Fruit fly (Drosophila melanogaster): ENCODE results near the gene Nlg3.
A peak's percentile ranks its signal among the peaks of the same experiment; 100 is the strongest.

Gene Nlg3

DNA sequence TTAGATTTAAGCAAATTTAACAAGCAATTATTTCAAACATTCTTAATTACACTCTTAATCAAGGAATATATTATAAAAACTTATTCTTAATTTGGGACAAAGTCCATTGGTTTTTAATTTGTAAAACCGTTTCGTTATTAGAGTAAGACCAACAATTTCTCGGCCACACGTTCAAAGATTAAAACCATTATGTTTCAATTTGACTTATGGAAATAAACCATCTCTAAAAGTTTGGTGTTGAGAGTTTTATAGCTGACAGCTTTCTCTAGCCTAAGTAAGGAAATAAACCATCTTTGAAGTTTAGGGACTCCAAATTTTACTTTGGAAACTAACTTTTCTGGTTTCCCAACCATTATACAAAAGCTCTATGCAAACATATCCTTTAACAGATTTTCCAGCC is 5.1 kb upstream of the Nlg3 start:
- TF ChIP-seq CG10348 (GFP tag; IDR thresholded peaks at IDR 0.05) (no peak), CG14655 (GFP tag; optimal IDR thresholded peaks at IDR 0.05) (no peak), gl (tag; optimal IDR thresholded peaks at IDR 0.05) (no peak), fd96Ca (GFP tag; IDR thresholded peaks at IDR 0.05) (no peak), Pif1A (GFP tag; optimal IDR thresholded peaks at IDR 0.05) (no peak), CG32121 (GFP tag; IDR thresholded peaks at IDR 0.05) (no peak), CG17806 (tag; optimal IDR thresholded peaks at IDR 0.05) (no peak), CG34367 (tag; optimal IDR thresholded peaks at IDR 0.05) (no peak), CG8159 (tag; optimal IDR thresholded peaks at IDR 0.05) (no peak), Pif1B (GFP tag; optimal IDR thresholded peaks at IDR 0.05) (no peak), Snoo (tag; optimal IDR thresholded peaks at IDR 0.05) (no peak), Ets98B (GFP tag; IDR thresholded peaks at IDR 0.05) (no peak)

dm6 chr3R:7643525-7643924 is 4.3 kb upstream of the Nlg3 start:
- TF ChIP-seq EcR (GFP tag; optimal IDR thresholded peaks at IDR 0.05) = no peak
- no peak for TF ChIP-seq CG8159 (tag; optimal IDR thresholded peaks at IDR 0.05)
- no peak for TF ChIP-seq CG17806 (tag; optimal IDR thresholded peaks at IDR 0.05)
- no peak for TF ChIP-seq CG10348 (GFP tag; IDR thresholded peaks at IDR 0.05)
- no peak for TF ChIP-seq fd96Ca (GFP tag; IDR thresholded peaks at IDR 0.05)
- TF ChIP-seq CG9948 (tag; optimal IDR thresholded peaks at IDR 0.05) = no peak
- no peak for TF ChIP-seq D1 (tag; optimal IDR thresholded peaks at IDR 0.05)
- TF ChIP-seq CG4496 (GFP tag; IDR thresholded peaks at IDR 0.05) = no peak
- TF ChIP-seq gl (tag; optimal IDR thresholded peaks at IDR 0.05) = no peak
- TF ChIP-seq CG15710 (tag; optimal IDR thresholded peaks at IDR 0.05) = no peak
- no peak for TF ChIP-seq Snoo (tag; optimal IDR thresholded peaks at IDR 0.05)
- TF ChIP-seq CG32121 (GFP tag; IDR thresholded peaks at IDR 0.05) = no peak
- TF ChIP-seq CG8301 (tag; optimal IDR thresholded peaks at IDR 0.05) = no peak
- no peak for TF ChIP-seq Pif1B (GFP tag; optimal IDR thresholded peaks at IDR 0.05)
- TF ChIP-seq CG34367 (tag; optimal IDR thresholded peaks at IDR 0.05) = no peak
- TF ChIP-seq rn (GFP tag; IDR thresholded peaks at IDR 0.05) = no peak
- no peak for TF ChIP-seq CG13204 (GFP tag; optimal IDR thresholded peaks at IDR 0.05)
- no peak for TF ChIP-seq Pif1A (GFP tag; optimal IDR thresholded peaks at IDR 0.05)

dm6 chr3R:7591189-7591588 is 48.0 kb downstream of the Nlg3 start:
- TF ChIP-seq CG32121 (GFP tag; IDR thresholded peaks at IDR 0.05) (no peak), D1 (tag; optimal IDR thresholded peaks at IDR 0.05) (no peak), rn (GFP tag; IDR thresholded peaks at IDR 0.05) (no peak), CG9948 (tag; optimal IDR thresholded peaks at IDR 0.05) (no peak), CG8159 (tag; optimal IDR thresholded peaks at IDR 0.05) (no peak), Pif1B (GFP tag; optimal IDR thresholded peaks at IDR 0.05) (no peak), EcR (GFP tag; optimal IDR thresholded peaks at IDR 0.05) (no peak), Snoo (tag; optimal IDR thresholded peaks at IDR 0.05) (no peak), CG17806 (tag; optimal IDR thresholded peaks at IDR 0.05) (no peak), CG12605 (GFP tag; IDR thresholded peaks at IDR 0.05) (no peak), CG8301 (tag; optimal IDR thresholded peaks at IDR 0.05) (no peak), Ets98B (GFP tag; IDR thresholded peaks at IDR 0.05) (no peak), Pif1A (GFP tag; optimal IDR thresholded peaks at IDR 0.05) (no peak)

- TF ChIP-seq CG13204 (GFP tag; optimal IDR thresholded peaks at IDR 0.05) (no peak), CG17806 (tag; optimal IDR thresholded peaks at IDR 0.05) (no peak), CG12605 (GFP tag; IDR thresholded peaks at IDR 0.05) (no peak), Pif1A (GFP tag; optimal IDR thresholded peaks at IDR 0.05) (no peak), CG8301 (tag; optimal IDR thresholded peaks at IDR 0.05) (no peak), Snoo (tag; optimal IDR thresholded peaks at IDR 0.05) (no peak), CG9948 (tag; optimal IDR thresholded peaks at IDR 0.05) (no peak), CG4496 (GFP tag; IDR thresholded peaks at IDR 0.05) (no peak), CG8159 (tag; optimal IDR thresholded peaks at IDR 0.05) (no peak), D1 (tag; optimal IDR thresholded peaks at IDR 0.05) (no peak), fd96Ca (GFP tag; IDR thresholded peaks at IDR 0.05) (no peak), EcR (GFP tag; optimal IDR thresholded peaks at IDR 0.05) (no peak), Ets98B (GFP tag; IDR thresholded peaks at IDR 0.05) (no peak), Pif1B (GFP tag; optimal IDR thresholded peaks at IDR 0.05) (no peak), CG34367 (tag; optimal IDR thresholded peaks at IDR 0.05) (no peak), CG10348 (GFP tag; IDR thresholded peaks at IDR 0.05) (no peak), CG14655 (GFP tag; optimal IDR thresholded peaks at IDR 0.05) (no peak), CG32121 (GFP tag; IDR thresholded peaks at IDR 0.05) (no peak), rn (GFP tag; IDR thresholded peaks at IDR 0.05) (no peak), gl (tag; optimal IDR thresholded peaks at IDR 0.05) (no peak)
These were observed 67.0 kb downstream of the Nlg3 start for dm6 chr3R:7572237-7572636.

DNA sequence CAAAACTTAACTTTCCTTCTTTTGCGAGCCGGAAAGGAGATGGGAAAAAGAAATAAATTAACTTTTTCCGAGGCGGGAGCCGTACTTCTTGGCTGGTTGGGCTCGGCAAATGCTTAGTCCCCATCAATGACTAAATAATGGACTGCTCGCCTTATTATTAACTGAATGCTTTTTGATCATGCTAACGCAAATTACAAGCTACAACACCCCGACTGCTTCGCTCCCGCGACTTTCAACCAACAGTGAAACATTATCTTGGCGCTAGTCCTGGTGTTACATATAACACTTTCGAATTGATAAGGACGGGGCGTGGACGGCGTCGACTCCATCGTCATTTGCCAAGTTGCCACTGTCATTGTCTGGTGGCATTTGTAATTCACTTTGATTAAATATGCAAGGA is 87.5 kb downstream of the Nlg3 start, which contains the start of gene CG45545:
Gene CG45545 (plus strand): TSS at position 301 of the 400 bp plus-strand sequence.
- no peak for TF ChIP-seq Pif1B (GFP tag; optimal IDR thresholded peaks at IDR 0.05)
- TF ChIP-seq CG9948 (tag; optimal IDR thresholded peaks at IDR 0.05) = no peak
- no peak for TF ChIP-seq CG8301 (tag; optimal IDR thresholded peaks at IDR 0.05)
- TF ChIP-seq gl (tag; optimal IDR thresholded peaks at IDR 0.05) = no peak
- TF ChIP-seq CG32121 (GFP tag; IDR thresholded peaks at IDR 0.05) = no peak
- no peak for TF ChIP-seq CG10348 (GFP tag; IDR thresholded peaks at IDR 0.05)

DNA sequence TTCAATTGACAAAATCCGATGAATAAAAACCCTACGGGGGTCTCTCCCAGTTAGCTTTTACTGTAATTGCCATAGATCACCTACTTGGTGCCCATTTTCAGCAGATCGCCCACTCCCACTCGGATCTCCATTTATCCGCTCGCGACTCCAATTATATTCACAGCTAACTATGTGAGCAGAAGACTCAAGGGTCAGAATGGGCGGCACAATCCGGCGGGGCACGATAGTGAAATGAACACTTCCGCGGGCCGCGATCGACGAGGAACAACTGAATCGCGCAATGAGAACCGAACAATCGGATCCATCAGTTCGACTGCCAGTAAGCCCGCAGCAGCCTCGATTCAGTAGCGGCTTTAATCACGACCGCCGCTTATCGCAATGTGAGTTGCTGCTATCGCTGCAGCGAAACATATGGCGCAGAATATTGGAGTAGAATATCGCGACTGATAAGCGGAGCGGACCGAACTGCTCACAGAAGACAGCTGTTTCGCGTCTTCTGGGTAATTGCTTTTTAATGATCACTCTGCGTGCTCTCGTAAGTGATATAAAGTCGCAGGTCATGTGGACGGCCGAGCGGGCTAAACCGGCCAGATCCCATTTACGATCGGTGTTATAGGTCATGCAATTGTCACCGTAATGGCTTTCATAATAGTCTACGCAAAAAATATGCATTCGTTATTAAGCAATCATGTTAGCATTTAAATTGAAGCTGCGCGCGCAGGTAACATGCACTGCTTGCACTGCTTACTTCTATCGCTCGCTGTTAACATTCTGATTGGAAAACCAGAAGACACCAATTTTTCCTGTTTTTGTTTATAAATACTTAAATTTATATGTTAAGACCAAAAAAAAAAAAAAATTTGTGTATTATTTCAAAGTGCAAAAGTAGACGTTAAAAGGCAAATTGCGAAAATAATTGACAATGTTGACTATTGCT is 90.2 kb downstream of the Nlg3 start, which contains the start of gene alpha-Est1:
Gene alpha-Est1 (minus strand): TSS at position 317 of the 937 bp plus-strand sequence.
- TF ChIP-seq CG14655 (GFP tag; optimal IDR thresholded peaks at IDR 0.05) (peak; percentile 13), fd96Ca (GFP tag; IDR thresholded peaks at IDR 0.05) (peak; percentile 43; the same call in 1 of the 3 replicates), Ets98B (GFP tag; IDR thresholded peaks at IDR 0.05) (peak; percentile 24; the same call in 1 of the 2 replicates), Pif1B (GFP tag; optimal IDR thresholded peaks at IDR 0.05) (no peak)
